Fruit fly (Drosophila melanogaster): ENCODE results near the gene CycT.

The CycT gene

DNA sequence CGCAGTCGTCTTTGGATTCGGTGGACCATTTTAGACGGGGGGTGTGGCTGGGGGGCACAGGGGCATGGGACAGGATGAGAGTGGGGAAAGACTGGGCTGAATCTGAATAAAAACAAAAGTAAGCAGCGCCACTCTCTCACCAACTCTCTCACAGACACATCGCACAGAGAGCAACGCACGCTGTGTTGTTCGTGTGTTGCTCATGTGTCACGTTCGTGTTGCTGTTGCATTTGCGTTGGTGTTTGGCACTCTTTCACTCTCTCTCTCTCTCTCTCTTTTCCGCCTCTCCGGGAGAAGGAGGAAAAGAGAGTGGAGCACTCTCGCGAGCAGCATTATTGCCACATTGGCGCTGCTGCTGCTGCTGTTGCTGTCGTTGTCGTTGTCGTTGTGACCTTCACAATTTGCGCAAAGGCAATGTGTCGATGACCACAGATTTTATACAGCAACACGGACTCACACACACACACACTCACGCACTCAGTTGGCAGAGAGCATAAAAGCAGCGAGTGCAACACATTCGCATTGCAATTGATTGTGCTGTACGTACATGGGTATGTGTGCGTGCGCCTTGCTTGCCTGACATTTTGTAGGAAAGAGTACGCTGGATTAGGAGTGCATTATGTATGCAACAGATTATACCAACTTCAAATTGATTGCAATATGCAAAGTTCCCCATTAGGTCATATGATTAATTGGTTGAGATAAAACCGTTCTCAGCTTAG is 6.1 kb upstream of the CycT start (continued):
- TF ChIP-seq hbn (GFP tag; IDR thresholded peaks at IDR 0.05; ENCODE audit: partially characterized antibody): peak; percentile 52
- TF ChIP-seq CG6765 (GFP tag; optimal IDR thresholded peaks at IDR 0.05): no peak
- TF ChIP-seq chinmo (GFP tag; IDR thresholded peaks at IDR 0.05; ENCODE audit: partially characterized antibody): peak; percentile 83; the same call in 3 of the 4 replicates
- no peak for TF ChIP-seq trem (tag; optimal IDR thresholded peaks at IDR 0.05)
- no peak for TF ChIP-seq CG34376 (GFP tag; optimal IDR thresholded peaks at IDR 0.05)
- no peak for TF ChIP-seq zfh2 (GFP tag; optimal IDR thresholded peaks at IDR 0.05)
- TF ChIP-seq rib (GFP tag; IDR thresholded peaks at IDR 0.05): peak; percentile 60; the same call in 1 of the 2 replicates
- TF ChIP-seq CG10462 (GFP tag; optimal IDR thresholded peaks at IDR 0.05): no peak
- no peak for TF ChIP-seq otp (GFP tag; IDR thresholded peaks at IDR 0.05)
- no peak for TF ChIP-seq Nf-YC (tag; optimal IDR thresholded peaks at IDR 0.05)
- TF ChIP-seq Bgb (GFP tag; IDR thresholded peaks at IDR 0.05; ENCODE audit: partially characterized antibody): 0 out of 2 replicates have a peak, but pooled peaks have one; percentile 5
- peak; percentile 88 to 94 for TF ChIP-seq Trl (optimal IDR thresholded peaks at IDR 0.05)
- no peak for TF ChIP-seq Trl (GFP tag; optimal IDR thresholded peaks at IDR 0.05)
- no peak for TF ChIP-seq CG5245 (GFP tag; optimal IDR thresholded peaks at IDR 0.05)
- no peak for TF ChIP-seq kay (GFP tag; optimal IDR thresholded peaks at IDR 0.05)
- no peak for TF ChIP-seq B-H1 (GFP tag; IDR thresholded peaks at IDR 0.05)
- TF ChIP-seq nmo (GFP tag; optimal IDR thresholded peaks at IDR 0.05): no peak
- TF ChIP-seq CG16813 (GFP tag; IDR thresholded peaks at IDR 0.05; ENCODE audit: partially characterized antibody): peak; percentile 32; the same call in 1 of the 3 replicates
- peak; percentile 19 for TF ChIP-seq CG13287 (GFP tag; IDR thresholded peaks at IDR 0.05; ENCODE audit: partially characterized antibody)
- peak; percentile 44; the same call in 1 of the 2 replicates for TF ChIP-seq CG32532 (GFP tag; IDR thresholded peaks at IDR 0.05)
- TF ChIP-seq Dll (GFP tag; IDR thresholded peaks at IDR 0.05; ENCODE audit: partially characterized antibody): peak; percentile 59; the same call in 2 of the 4 replicates
- no peak for TF ChIP-seq CoRest (tag; optimal IDR thresholded peaks at IDR 0.05)
- peak; percentile 70; the same call in 2 of the 3 replicates for TF ChIP-seq zen2 (GFP tag; IDR thresholded peaks at IDR 0.05; ENCODE audit: partially characterized antibody)
- TF ChIP-seq CG32772 (GFP tag; IDR thresholded peaks at IDR 0.05): no peak
- no peak for TF ChIP-seq CG15073 (GFP tag; optimal IDR thresholded peaks at IDR 0.05)
- TF ChIP-seq pan (optimal IDR thresholded peaks at IDR 0.05): no peak
- TF ChIP-seq pan (GFP tag; optimal IDR thresholded peaks at IDR 0.05 in 1 of 2, IDR thresholded peaks at IDR 0.05 in 1 of 2): peak in 1 of 2 experiments; percentile 23
- TF ChIP-seq vvl (GFP tag; IDR thresholded peaks at IDR 0.05): 0 out of 2 replicates have a peak, but pooled peaks have one; percentile 19
- TF ChIP-seq ftz-f1 (GFP tag; optimal IDR thresholded peaks at IDR 0.05): no peak
- no peak for TF ChIP-seq Rx (GFP tag; IDR thresholded peaks at IDR 0.05)
- no peak for TF ChIP-seq CG1832 (GFP tag; optimal IDR thresholded peaks at IDR 0.05)
- no peak for TF ChIP-seq CG14965 (GFP tag; optimal IDR thresholded peaks at IDR 0.05; ENCODE audit: borderline replicate concordance)
- no peak for TF ChIP-seq CG8944 (GFP tag; optimal IDR thresholded peaks at IDR 0.05)
- peak; percentile 5 for TF ChIP-seq twi (tag; optimal IDR thresholded peaks at IDR 0.05)
- peak; percentile 34 for TF ChIP-seq corto (GFP tag; optimal IDR thresholded peaks at IDR 0.05)
- TF ChIP-seq ERR (GFP tag; optimal IDR thresholded peaks at IDR 0.05): peak; percentile 59
- no peak for TF ChIP-seq CG6791 (GFP tag; IDR thresholded peaks at IDR 0.05; ENCODE audit: partially characterized antibody)
- no peak for TF ChIP-seq Dfd (GFP tag; optimal IDR thresholded peaks at IDR 0.05)
- no peak for TF ChIP-seq lola (GFP tag; optimal IDR thresholded peaks at IDR 0.05)
- TF ChIP-seq CG6175 (GFP tag; IDR thresholded peaks at IDR 0.05): 0 out of 3 replicates have a peak, but pooled peaks have one; percentile 46
- no peak for TF ChIP-seq dmrt99B (tag; optimal IDR thresholded peaks at IDR 0.05)
- no peak for TF ChIP-seq CkIIα-i1 (GFP tag; IDR thresholded peaks at IDR 0.05)
- TF ChIP-seq lbe (GFP tag; optimal IDR thresholded peaks at IDR 0.05): peak; percentile 87
- peak; percentile 68 for TF ChIP-seq sna (GFP tag; IDR thresholded peaks at IDR 0.05; ENCODE audit: partially characterized antibody)
- peak; percentile 56 for TF ChIP-seq Deaf1 (tag; optimal IDR thresholded peaks at IDR 0.05)
- TF ChIP-seq Xrp1 (GFP tag; IDR thresholded peaks at IDR 0.05): no peak
- TF ChIP-seq pros (GFP tag; optimal IDR thresholded peaks at IDR 0.05): no peak
- no peak for TF ChIP-seq tx (GFP tag; optimal IDR thresholded peaks at IDR 0.05)
- no peak for TF ChIP-seq Vsx1 (GFP tag; optimal IDR thresholded peaks at IDR 0.05)
